Worm (Caenorhabditis elegans) whole organism, young adult: ENCODE measurements around the gene hpl-2.

Source experiments
- B0019.2 ChIP-seq: fragments of 200-800 bp; sonication (Bioruptor generic); conservative IDR thresholded peaks from 2 replicates; pipeline ENCODE4 v1.3.6; 2022; ENCODE audit warnings: missing genetic modification reagents, missing genetic modification characterization, missing compliant biosample characterization
- B0261.1 ChIP-seq: sonication (generic microtip); optimal IDR thresholded peaks from 2 replicates; lab custom pipeline; 2016; ENCODE audit warnings: mild to moderate bottlenecking, missing genetic modification characterization, moderate library complexity, missing compliant biosample characterization
- C06A6.2 ChIP-seq: fragments of 200-800 bp; sonication (Bioruptor generic); conservative IDR thresholded peaks from 2 replicates; pipeline ENCODE4 v1.3.6; 2022; ENCODE audit warnings: missing genetic modification characterization, missing compliant biosample characterization
- C17E4.6 ChIP-seq: fragments of 200-800 bp; sonication (Bioruptor generic); IDR thresholded peaks from 2 replicates; pipeline ENCODE4 v1.3.6; 2022; ENCODE audit warnings: missing genetic modification reagents, missing genetic modification characterization, missing compliant biosample characterization
- D2030.7 ChIP-seq: fragments of 200-800 bp; sonication (Bioruptor generic); IDR thresholded peaks from 2 replicates; pipeline ENCODE4 v1.3.6; 2022; ENCODE audit warnings: missing genetic modification reagents, missing genetic modification characterization, missing compliant biosample characterization
- F23B12.7 ChIP-seq: sonication (generic microtip); optimal IDR thresholded peaks from 2 replicates; lab custom pipeline; 2017; ENCODE audit warnings: missing genetic modification characterization, mild to moderate bottlenecking, missing compliant biosample characterization, antibody characterized with exemption, moderate library complexity; ENCODE audit not compliant: insufficient read depth
- F33H1.4 ChIP-seq: fragments of 200-800 bp; sonication (Bioruptor generic); IDR thresholded peaks from 2 replicates; pipeline ENCODE4 v1.3.6; 2022; ENCODE audit warnings: missing genetic modification reagents, missing genetic modification characterization, missing compliant biosample characterization
- F39B2.1 ChIP-seq: fragments of 200-800 bp; sonication (Bioruptor generic); IDR thresholded peaks from 2 replicates; pipeline ENCODE4 v1.3.6; 2022; ENCODE audit warnings: missing genetic modification reagents, missing genetic modification characterization, missing compliant biosample characterization
- F49E8.2 ChIP-seq: sonication (generic microtip); optimal IDR thresholded peaks from 3 replicates; lab custom pipeline; 2017; ENCODE audit warnings: missing genetic modification characterization, mild to moderate bottlenecking, missing compliant biosample characterization, antibody characterized with exemption, moderate library complexity; ENCODE audit not compliant: insufficient read depth
- F52B5.7 ChIP-seq: sonication (generic microtip); optimal IDR thresholded peaks from 2 replicates; lab custom pipeline; 2016; ENCODE audit warnings: mild to moderate bottlenecking, missing genetic modification characterization, missing compliant biosample characterization
- F57A8.1 ChIP-seq: fragments of 200-800 bp; sonication (Bioruptor generic); optimal IDR thresholded peaks from 2 replicates; lab custom pipeline; 2018; ENCODE audit warnings: mild to moderate bottlenecking, missing genetic modification characterization, moderate library complexity, missing compliant biosample characterization
- T26A5.8 ChIP-seq: sonication (generic microtip); optimal IDR thresholded peaks from 2 replicates; lab custom pipeline; 2016; ENCODE audit warnings: missing genetic modification characterization, missing compliant biosample characterization
- Y53F4B.3 ChIP-seq: fragments of 200-800 bp; sonication (Bioruptor generic); IDR thresholded peaks from 2 replicates; pipeline ENCODE4 v1.3.6; 2022; ENCODE audit warnings: missing genetic modification reagents, missing genetic modification characterization, missing compliant biosample characterization
- Y56A3A.18 ChIP-seq: fragments of 200-800 bp; sonication (Bioruptor generic); IDR thresholded peaks from 2 replicates; pipeline ENCODE4 v1.3.6; 2022; ENCODE audit warnings: missing genetic modification reagents, missing genetic modification characterization, missing compliant biosample characterization
- aptf-2 ChIP-seq: fragments of 200-800 bp; sonication (Bioruptor generic); conservative IDR thresholded peaks from 2 replicates; pipeline ENCODE4 v1.3.6; 2022; ENCODE audit warnings: missing genetic modification reagents, missing genetic modification characterization, missing compliant biosample characterization
- aptf-3 ChIP-seq: fragments of 200-800 bp; sonication (Bioruptor generic); IDR thresholded peaks from 2 replicates; pipeline ENCODE4 v1.3.6; 2022; ENCODE audit warnings: missing genetic modification characterization, missing compliant biosample characterization
- attf-3 ChIP-seq: fragments of 200-800 bp; sonication (Bioruptor generic); conservative IDR thresholded peaks from 2 replicates; pipeline ENCODE4 v1.3.6; 2022; ENCODE audit warnings: missing genetic modification reagents, missing genetic modification characterization, missing compliant biosample characterization
- attf-6 ChIP-seq: fragments of 200-800 bp; sonication (Bioruptor generic); IDR thresholded peaks from 2 replicates; pipeline ENCODE4 v1.3.6; 2022; ENCODE audit warnings: missing genetic modification reagents, missing genetic modification characterization, missing compliant biosample characterization
- bed-2 ChIP-seq: fragments of 200-800 bp; sonication (Bioruptor generic); IDR thresholded peaks from 2 replicates; pipeline ENCODE4 v1.3.6; 2022; ENCODE audit warnings: missing genetic modification reagents, missing genetic modification characterization, missing compliant biosample characterization
- ccch-3 ChIP-seq: fragments of 200-800 bp; sonication (Bioruptor generic); optimal IDR thresholded peaks from 2 replicates; lab custom pipeline; 2018; ENCODE audit warnings: mild to moderate bottlenecking, missing genetic modification characterization, missing compliant biosample characterization
- cebp-1 ChIP-seq, 2 experiments: fragments of 200-800 bp in 1 of 2; sonication (Bioruptor generic) in 1 of 2; sonication (generic microtip) in 1 of 2; IDR thresholded peaks in 1 of 2; optimal IDR thresholded peaks in 1 of 2; 2 replicates each; pipeline versions ENCODE4 v1.3.6 to Lab custom; 2017 to 2022; ENCODE audit warnings: missing compliant biosample characterization in 2 of 2, missing genetic modification characterization in 2 of 2, mild to moderate bottlenecking in 1 of 2, missing genetic modification reagents in 1 of 2, moderate library complexity in 1 of 2
- die-1 ChIP-seq: sonication (generic microtip); optimal IDR thresholded peaks from 2 replicates; lab custom pipeline; 2016; ENCODE audit warnings: missing genotype, mild to moderate bottlenecking, missing genetic modification characterization, missing compliant biosample characterization
- dox-1 ChIP-seq: fragments of 200-800 bp; sonication (Bioruptor generic); IDR thresholded peaks from 2 replicates; pipeline ENCODE4 v1.3.6; 2022; ENCODE audit warnings: missing genetic modification reagents, missing genetic modification characterization, missing compliant biosample characterization
- ekl-4 ChIP-seq: fragments of 200-800 bp; sonication (Bioruptor generic); IDR thresholded peaks from 2 replicates; pipeline ENCODE4 v1.3.6; 2022; ENCODE audit warnings: missing genetic modification reagents, missing genetic modification characterization, missing compliant biosample characterization
- him-1 ChIP-seq: sonication (generic microtip); optimal IDR thresholded peaks from 2 replicates; lab custom pipeline; 2016; ENCODE audit warnings: missing genotype, missing genetic modification reagents, missing genetic modification characterization, missing compliant biosample characterization
- hmg-1.2 ChIP-seq: fragments of 200-800 bp; sonication (Bioruptor generic); IDR thresholded peaks from 2 replicates; pipeline ENCODE4 v1.3.6; 2022; ENCODE audit warnings: missing genetic modification reagents, missing genetic modification characterization, missing compliant biosample characterization
- hmg-20 ChIP-seq: fragments of 200-800 bp; sonication (Bioruptor generic); IDR thresholded peaks from 2 replicates; pipeline ENCODE4 v1.3.6; 2022; ENCODE audit warnings: missing genetic modification reagents, missing genetic modification characterization, missing compliant biosample characterization
- let-526 ChIP-seq: fragments of 200-800 bp; sonication (Bioruptor generic); IDR thresholded peaks from 2 replicates; pipeline ENCODE4 v1.3.6; 2022; ENCODE audit warnings: missing genetic modification reagents, missing genetic modification characterization, missing compliant biosample characterization
- lin-26 ChIP-seq: fragments of 200-800 bp; sonication (Bioruptor generic); IDR thresholded peaks from 2 replicates; pipeline ENCODE4 v1.3.6; 2022; ENCODE audit warnings: missing genetic modification reagents, missing genetic modification characterization, missing compliant biosample characterization
- lin-35 ChIP-seq, 3 experiments: fragments of 150-350 bp in 2 of 3; sonication (generic microtip) in 1 of 3; optimal IDR thresholded peaks; 2 replicates each; lab custom pipeline; 2014 to 2018; ENCODE audit warnings: missing biosample characterization in 3 of 3, missing genetic modification characterization in 3 of 3, missing genetic modification reagents in 3 of 3
- lin-54 ChIP-seq: fragments of 200-800 bp; sonication (Bioruptor generic); optimal IDR thresholded peaks from 2 replicates; lab custom pipeline; 2018; ENCODE audit warnings: mild to moderate bottlenecking, missing genetic modification characterization, missing compliant biosample characterization
- lir-1 ChIP-seq: fragments of 200-800 bp; sonication (Bioruptor generic); conservative IDR thresholded peaks from 2 replicates; pipeline ENCODE4 v1.3.6; 2022; ENCODE audit warnings: missing genetic modification reagents, missing genetic modification characterization, missing compliant biosample characterization
- lsl-1 ChIP-seq: fragments of 200-800 bp; sonication (Bioruptor generic); optimal IDR thresholded peaks from 2 replicates; lab custom pipeline; 2018; ENCODE audit warnings: mild to moderate bottlenecking, missing genetic modification characterization, moderate library complexity, missing compliant biosample characterization
- madf-8 ChIP-seq: fragments of 200-800 bp; sonication (Bioruptor generic); conservative IDR thresholded peaks from 2 replicates; pipeline ENCODE4 v1.3.6; 2022; ENCODE audit warnings: missing genetic modification reagents, missing genetic modification characterization, missing compliant biosample characterization
- mel-28 ChIP-seq: sonication (generic microtip); optimal IDR thresholded peaks from 2 replicates; lab custom pipeline; 2016; ENCODE audit warnings: borderline replicate concordance, mild to moderate bottlenecking, missing genetic modification characterization, missing compliant biosample characterization
- mes-4 ChIP-seq: sonication (generic microtip); optimal IDR thresholded peaks from 2 replicates; lab custom pipeline; 2016; ENCODE audit warnings: missing genotype, missing genetic modification characterization, missing compliant biosample characterization
- nhr-179 ChIP-seq: sonication (generic microtip); optimal IDR thresholded peaks from 2 replicates; lab custom pipeline; 2016; ENCODE audit warnings: mild to moderate bottlenecking, missing genetic modification characterization, missing compliant biosample characterization
- nhr-80 ChIP-seq: sonication (generic microtip); optimal IDR thresholded peaks from 2 replicates; lab custom pipeline; 2016; ENCODE audit warnings: missing genetic modification characterization, missing compliant biosample characterization
- repo-1 ChIP-seq: sonication (generic microtip); optimal IDR thresholded peaks from 2 replicates; lab custom pipeline; 2017; ENCODE audit warnings: mild to moderate bottlenecking, missing genetic modification characterization, missing compliant biosample characterization
- sdz-38 ChIP-seq: sonication (generic microtip); optimal IDR thresholded peaks from 2 replicates; lab custom pipeline; 2016; ENCODE audit warnings: missing genotype, missing genetic modification characterization, missing compliant biosample characterization
- unc-62 ChIP-seq: fragments of 150-350 bp; optimal IDR thresholded peaks from 2 replicates; lab custom pipeline; 2014; ENCODE audit warnings: missing biosample characterization, missing genetic modification reagents, missing genetic modification characterization
- ztf-18 ChIP-seq: sonication (generic microtip); optimal IDR thresholded peaks from 2 replicates; lab custom pipeline; 2016; ENCODE audit warnings: missing genotype, mild to moderate bottlenecking, missing genetic modification characterization, missing compliant biosample characterization
- ztf-22 ChIP-seq: fragments of 200-800 bp; sonication (Bioruptor generic); optimal IDR thresholded peaks from 2 replicates; lab custom pipeline; 2018; ENCODE audit warnings: mild to moderate bottlenecking, missing genetic modification characterization, moderate library complexity, missing compliant biosample characterization
- ztf-26 ChIP-seq: sonication (generic microtip); optimal IDR thresholded peaks from 2 replicates; lab custom pipeline; 2017; ENCODE audit warnings: missing genetic modification characterization, missing compliant biosample characterization
- ztf-28 ChIP-seq: fragments of 200-800 bp; sonication (Bioruptor generic); IDR thresholded peaks from 2 replicates; pipeline ENCODE4 v1.3.6; 2022; ENCODE audit warnings: missing genetic modification reagents, missing genetic modification characterization, missing compliant biosample characterization
- ztf-6 ChIP-seq: fragments of 200-800 bp; sonication (Bioruptor generic); IDR thresholded peaks from 2 replicates; pipeline ENCODE4 v1.3.6; 2022; ENCODE audit warnings: missing genetic modification reagents, missing genetic modification characterization, missing compliant biosample characterization

The hpl-2 gene

DNA sequence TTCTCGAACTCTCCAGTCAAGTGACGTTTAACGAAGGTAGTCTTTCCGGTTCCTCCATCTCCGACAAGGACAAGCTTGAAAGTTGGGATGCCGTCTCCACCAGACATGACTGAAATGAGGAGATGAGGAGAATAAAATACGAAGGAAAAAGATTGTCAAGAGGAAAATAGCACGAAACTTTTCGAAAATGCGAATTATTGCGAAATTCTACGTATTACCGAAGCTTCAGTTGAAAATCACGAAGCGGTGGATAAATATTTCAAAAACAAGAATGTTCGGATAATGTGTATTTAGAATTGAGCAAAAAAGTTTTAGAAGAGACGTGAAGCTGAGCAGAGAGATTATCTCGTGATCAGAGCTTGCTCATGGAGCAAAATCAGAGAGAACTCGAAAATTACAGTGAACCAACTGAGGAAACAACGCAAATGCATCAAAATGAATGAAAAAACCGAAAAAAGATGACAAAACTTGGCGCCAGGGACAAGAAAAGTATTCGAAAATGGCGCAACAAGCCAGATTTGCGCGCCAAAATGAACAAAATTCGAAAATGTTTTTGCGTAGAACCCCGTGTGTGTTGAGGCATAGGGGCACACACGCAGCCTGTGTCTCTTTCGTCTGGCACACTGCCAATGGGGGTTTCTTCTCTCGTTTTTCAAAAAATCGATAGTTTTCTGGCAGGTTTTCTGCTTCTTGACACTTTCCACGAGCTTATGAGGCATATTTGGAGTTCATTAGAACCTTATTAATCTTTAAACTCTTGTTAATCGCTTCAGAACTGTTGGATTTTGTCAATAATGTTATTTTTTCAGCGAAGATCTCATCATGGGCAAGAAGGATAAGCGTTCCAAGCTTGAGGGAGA lies 7.5 kb downstream of the hpl-2 start, which contains the start of the genes ran-1 and dkc-1:
Gene ran-1 (minus strand): TSS at position 109 of the 860 bp plus-strand sequence.
Gene dkc-1 (plus strand): TSS at position 810 of the 860 bp plus-strand sequence.
- peak; percentile 4 for TF ChIP-seq repo-1 (tag; lab: Kevin White, UChicago)
- TF ChIP-seq ekl-4 (GFP tag; lab: Robert Waterston, UW) = peak; percentile 77
- TF ChIP-seq mes-4 (tag; lab: Kevin White, UChicago) = no peak
- peak; percentile 43; the same call in 1 of the 2 replicates for TF ChIP-seq ztf-28
- no peak for TF ChIP-seq mel-28 (tag; lab: Kevin White, UChicago)
- peak; percentile 86 for TF ChIP-seq B0019.2 (GFP tag; lab: Robert Waterston, UW)
- TF ChIP-seq bed-2 (GFP tag; lab: Robert Waterston, UW) = no peak
- no peak for TF ChIP-seq unc-62 (GFP tag; lab: Kevin White, UChicago)
- TF ChIP-seq lir-1 = 0 out of 2 replicates have a peak, but pooled peaks have one; percentile 29
- TF ChIP-seq attf-3 = 0 out of 2 replicates have a peak, but pooled peaks have one; percentile 44
- peak; percentile 58 for TF ChIP-seq F23B12.7 (tag; lab: Kevin White, UChicago)
- peak; percentile 58; the same call in 1 of the 2 replicates for TF ChIP-seq cebp-1 (GFP tag; IDR thresholded peaks at IDR 0.05; lab: Robert Waterston, UW)
- peak; percentile 90 for TF ChIP-seq cebp-1 (tag; optimal IDR thresholded peaks at IDR 0.05; lab: Kevin White, UChicago)
- no peak for TF ChIP-seq F39B2.1 (GFP tag; lab: Robert Waterston, UW)
- peak; percentile 95 for TF ChIP-seq hmg-1.2 (GFP tag; lab: Robert Waterston, UW)
- TF ChIP-seq Y53F4B.3 (GFP tag; lab: Robert Waterston, UW) = no peak
- 0 out of 2 replicates have a peak, but pooled peaks have one; percentile 21 for TF ChIP-seq aptf-3 (GFP tag; lab: Robert Waterston, UW)
- TF ChIP-seq T26A5.8 (tag; lab: Kevin White, UChicago) = no peak
- TF ChIP-seq F52B5.7 = no peak
- peak; percentile 80 for TF ChIP-seq lsl-1 (GFP tag; lab: Kevin White, UChicago)
- TF ChIP-seq die-1 (tag; lab: Kevin White, UChicago) = no peak
- TF ChIP-seq C17E4.6 (GFP tag; lab: Robert Waterston, UW) = peak; percentile 87
- peak; percentile 94 for TF ChIP-seq madf-8 (GFP tag; lab: Robert Waterston, UW)
- TF ChIP-seq dox-1 (GFP tag; lab: Robert Waterston, UW) = peak; percentile 94
- peak; percentile 38 for TF ChIP-seq ztf-26 (tag; lab: Kevin White, UChicago)
- no peak for TF ChIP-seq Y56A3A.18
- peak; percentile 84 for TF ChIP-seq F49E8.2 (tag; lab: Kevin White, UChicago)
- peak; percentile 84 for TF ChIP-seq F33H1.4 (GFP tag; lab: Robert Waterston, UW)
- TF ChIP-seq nhr-179 (tag; lab: Kevin White, UChicago) = no peak
- no peak for TF ChIP-seq ztf-6 (GFP tag; lab: Robert Waterston, UW)
- peak in 2 of 3 experiments; percentile 74 to 79 for TF ChIP-seq lin-35 (GFP tag; optimal IDR thresholded peaks at IDR 0.05; lab: Kevin White, UChicago)
- TF ChIP-seq lin-54 (GFP tag; lab: Kevin White, UChicago) = peak; percentile 93
- TF ChIP-seq ztf-22 (GFP tag; lab: Kevin White, UChicago) = no peak
- no peak for TF ChIP-seq attf-6
- TF ChIP-seq aptf-2 (GFP tag; lab: Robert Waterston, UW) = 0 out of 2 replicates have a peak, but pooled peaks have one; percentile 60
- TF ChIP-seq ccch-3 (GFP tag; lab: Kevin White, UChicago) = no peak
- TF ChIP-seq F57A8.1 = no peak
- TF ChIP-seq ztf-18 = peak; percentile 68
- no peak for TF ChIP-seq lin-26
- no peak for TF ChIP-seq sdz-38 (tag; lab: Kevin White, UChicago)
- no peak for TF ChIP-seq let-526 (GFP tag; lab: Robert Waterston, UW)
- no peak for TF ChIP-seq hmg-20
- TF ChIP-seq C06A6.2 = no peak
- peak; percentile 24 for TF ChIP-seq nhr-80 (tag; lab: Kevin White, UChicago)
- TF ChIP-seq B0261.1 = no peak
- TF ChIP-seq him-1 (tag; lab: Kevin White, UChicago) = no peak
- peak; percentile 95 for TF ChIP-seq D2030.7 (GFP tag; lab: Robert Waterston, UW)
